Worm (Caenorhabditis elegans) whole organism, young adult: Measurements from ENCODE around the gene tub-1.

Experiments
- F33H1.4 ChIP-seq: fragments of 200-800 bp; sonication (Bioruptor generic); IDR thresholded peaks from 2 replicates; pipeline ENCODE4 v1.3.6; 2022; ENCODE audit warnings: missing genetic modification reagents, missing genetic modification characterization, missing compliant biosample characterization
- ama-1 ChIP-seq, 3 experiments: fragments of 150-350 bp in 1 of 3; sonication (generic microtip) in 2 of 3; optimal IDR thresholded peaks; 2 replicates each; lab custom pipeline; 2014 to 2018; ENCODE audit warnings: missing biosample characterization in 2 of 3, missing genetic modification characterization in 2 of 3, missing genetic modification reagents in 2 of 3
- ceh-79 ChIP-seq: sonication (generic microtip); optimal IDR thresholded peaks from 2 replicates; lab custom pipeline; 2017; ENCODE audit warnings: mild to moderate bottlenecking, missing genetic modification characterization, missing compliant biosample characterization
- die-1 ChIP-seq: sonication (generic microtip); optimal IDR thresholded peaks from 2 replicates; lab custom pipeline; 2016; ENCODE audit warnings: missing genotype, mild to moderate bottlenecking, missing genetic modification characterization, missing compliant biosample characterization
- ets-4 ChIP-seq: fragments of 200-800 bp; sonication (Bioruptor generic); optimal IDR thresholded peaks from 2 replicates; lab custom pipeline; 2018; ENCODE audit warnings: mild to moderate bottlenecking, missing genetic modification characterization, missing compliant biosample characterization
- hsf-1 ChIP-seq: fragments of 200-800 bp; sonication (Bioruptor generic); IDR thresholded peaks from 2 replicates; pipeline ENCODE4 v1.3.6; 2022; ENCODE audit warnings: missing genetic modification reagents, missing genetic modification characterization, missing compliant biosample characterization
- lin-54 ChIP-seq: fragments of 200-800 bp; sonication (Bioruptor generic); optimal IDR thresholded peaks from 2 replicates; lab custom pipeline; 2018; ENCODE audit warnings: mild to moderate bottlenecking, missing genetic modification characterization, missing compliant biosample characterization
- lsy-27 ChIP-seq: sonication (generic microtip); optimal IDR thresholded peaks from 2 replicates; lab custom pipeline; 2017; ENCODE audit warnings: missing genetic modification characterization, mild to moderate bottlenecking, missing compliant biosample characterization, antibody characterized with exemption, missing genotype, borderline replicate concordance; ENCODE audit not compliant: insufficient read depth
- madf-8 ChIP-seq: fragments of 200-800 bp; sonication (Bioruptor generic); conservative IDR thresholded peaks from 2 replicates; pipeline ENCODE4 v1.3.6; 2022; ENCODE audit warnings: missing genetic modification reagents, missing genetic modification characterization, missing compliant biosample characterization
- pbrm-1 ChIP-seq: fragments of 200-800 bp; sonication (Bioruptor generic); IDR thresholded peaks from 2 replicates; pipeline ENCODE4 v1.3.6; 2022; ENCODE audit warnings: missing genetic modification reagents, missing genetic modification characterization, missing compliant biosample characterization
- tlf-1 ChIP-seq: fragments of 200-800 bp; sonication (Bioruptor generic); optimal IDR thresholded peaks from 2 replicates; lab custom pipeline; 2018; ENCODE audit warnings: mild to moderate bottlenecking, missing genetic modification characterization, missing compliant biosample characterization
- zim-3 ChIP-seq: sonication (generic microtip); optimal IDR thresholded peaks from 2 replicates; lab custom pipeline; 2017; ENCODE audit warnings: mild to moderate bottlenecking, missing genetic modification characterization, moderate library complexity, missing compliant biosample characterization
- ztf-28 ChIP-seq: fragments of 200-800 bp; sonication (Bioruptor generic); IDR thresholded peaks from 2 replicates; pipeline ENCODE4 v1.3.6; 2022; ENCODE audit warnings: missing genetic modification reagents, missing genetic modification characterization, missing compliant biosample characterization

- no peak for TF ChIP-seq tlf-1 (GFP tag; lab: Kevin White, UChicago)
- no peak for TF ChIP-seq F33H1.4 (GFP tag; lab: Robert Waterston, UW)
- no peak for TF ChIP-seq hsf-1 (GFP tag; lab: Robert Waterston, UW)
- no peak for TF ChIP-seq zim-3
- no peak for TF ChIP-seq ztf-28 (GFP tag; lab: Robert Waterston, UW)
- no peak for TF ChIP-seq ceh-79 (tag; lab: Kevin White, UChicago)
- TF ChIP-seq lin-54 (GFP tag; lab: Kevin White, UChicago) = no peak
- no peak for TF ChIP-seq madf-8 (GFP tag; lab: Robert Waterston, UW)
- no peak for TF ChIP-seq ama-1 (optimal IDR thresholded peaks at IDR 0.05; lab: Kevin White, UChicago)
- no peak for TF ChIP-seq ama-1 (GFP tag; optimal IDR thresholded peaks at IDR 0.05; lab: Kevin White, UChicago)
- no peak for TF ChIP-seq die-1 (tag; lab: Kevin White, UChicago)
- no peak for TF ChIP-seq lsy-27 (tag; lab: Kevin White, UChicago)
- TF ChIP-seq ets-4 (GFP tag; lab: Kevin White, UChicago) = no peak
- TF ChIP-seq pbrm-1 (GFP tag; lab: Robert Waterston, UW) = no peak
Measured at ce11 chrII:8129495-8130010, 27.2 kb downstream of the tub-1 start, which contains the start of gene ulp-4.
